Fruit fly (Drosophila melanogaster) S2 (cell line): Measurements from ENCODE around the gene Prosbeta7.

Experiments used
- CG8478 ChIP-seq: fragments of >200 bp; optimal IDR thresholded peaks from 2 replicates; lab custom pipeline; 2018
- CTCF ChIP-seq, 2 experiments: fragments of >200 bp; optimal IDR thresholded peaks; 2 replicates each; lab custom pipeline; 2018

dm6 chr3R:5322182-5322609 is 36.0 kb downstream of the Prosbeta7 start:
- TF ChIP-seq CG8478 (lab: Kevin White, UChicago) = no peak
- TF ChIP-seq CTCF (optimal IDR thresholded peaks at IDR 0.05; lab: Kevin White, UChicago) = no peak
